Worm (Caenorhabditis elegans): ENCODE data around the gene hxk-3.

ce11 chrIV:1497448-1497847 is at the start of gene hxk-3:
- no peak for TF ChIP-seq pha-4 (tag; optimal IDR thresholded peaks at IDR 0.05)
- no peak for TF ChIP-seq ceh-83 (GFP tag; optimal IDR thresholded peaks at IDR 0.05)
- TF ChIP-seq unc-62 (GFP tag; optimal IDR thresholded peaks at IDR 0.05) = no peak
- no peak for TF ChIP-seq ceh-43 (GFP tag; optimal IDR thresholded peaks at IDR 0.05)
